Worm (Caenorhabditis elegans): ENCODE measurements around the gene scl-9.

The scl-9 gene

ce11 chrIV:13068451-13068850 lies 21.5 kb downstream of the scl-9 start, which contains the start of gene scl-6:
scl-6 (plus strand) TSS chrIV:13068751.
- TF ChIP-seq nhr-19 (GFP tag; conservative IDR thresholded peaks at IDR 0.05) (no peak), blmp-1 (tag; optimal IDR thresholded peaks at IDR 0.05) (no peak), ztf-4 (tag; optimal IDR thresholded peaks at IDR 0.05) (no peak)

ce11 chrIV:13070142-13070541 lies 23.2 kb downstream of the scl-9 start, which contains the start of gene scl-7:
scl-7 (plus strand) TSS chrIV:13070442.
- TF ChIP-seq vab-15 (tag; optimal IDR thresholded peaks at IDR 0.05) = no peak
- TF ChIP-seq egl-13 (tag; optimal IDR thresholded peaks at IDR 0.05) = no peak
- TF ChIP-seq hlh-4 (tag; optimal IDR thresholded peaks at IDR 0.05) = no peak
- TF ChIP-seq lir-3 (tag; optimal IDR thresholded peaks at IDR 0.05; ENCODE audit: poor library complexity) = no peak
- TF ChIP-seq nhr-19 (GFP tag; conservative IDR thresholded peaks at IDR 0.05) = no peak
- no peak for TF ChIP-seq nhr-11 (tag; optimal IDR thresholded peaks at IDR 0.05)
- TF ChIP-seq pqm-1 (tag; optimal IDR thresholded peaks at IDR 0.05) = no peak
- TF ChIP-seq fos-1 (tag; optimal IDR thresholded peaks at IDR 0.05) = no peak
- TF ChIP-seq elt-3 (tag; optimal IDR thresholded peaks at IDR 0.05) = no peak
- TF ChIP-seq swsn-7 (tag; optimal IDR thresholded peaks at IDR 0.05) = no peak
- TF ChIP-seq fkh-4 (tag; optimal IDR thresholded peaks at IDR 0.05; ENCODE audit: borderline replicate concordance) = no peak
- TF ChIP-seq mab-9 (GFP tag; IDR thresholded peaks at IDR 0.05) = no peak
- TF ChIP-seq ceh-8 (GFP tag; optimal IDR thresholded peaks at IDR 0.05) = no peak
- no peak for TF ChIP-seq mdl-1 (tag; optimal IDR thresholded peaks at IDR 0.05)
- TF ChIP-seq egl-27 (tag; optimal IDR thresholded peaks at IDR 0.05) = no peak
- no peak for TF ChIP-seq ces-1 (GFP tag; optimal IDR thresholded peaks at IDR 0.05)
- TF ChIP-seq skn-1 (tag; optimal IDR thresholded peaks at IDR 0.05) = no peak
- no peak for TF ChIP-seq nhr-28 (tag; optimal IDR thresholded peaks at IDR 0.05)

- TF ChIP-seq unc-98 (GFP tag; IDR thresholded peaks at IDR 0.05) (no peak), F16B12.6 (tag; optimal IDR thresholded peaks at IDR 0.05) (no peak), nhr-12 (tag; optimal IDR thresholded peaks at IDR 0.05) (no peak)
Measured at ce11 chrIV:13071445-13071844, 24.5 kb downstream of the scl-9 start, which contains the start of gene scl-8. scl-8 (plus strand) TSS chrIV:13071745.

- peak; percentile 63 for TF ChIP-seq nhr-71 (tag; optimal IDR thresholded peaks at IDR 0.05)
- peak; percentile 3 for TF ChIP-seq ztf-4 (tag; optimal IDR thresholded peaks at IDR 0.05)
- peak; percentile 69 for TF ChIP-seq blmp-1 (tag; optimal IDR thresholded peaks at IDR 0.05)
- TF ChIP-seq sup-37 (GFP tag; optimal IDR thresholded peaks at IDR 0.05) = no peak
- no peak for TF ChIP-seq unc-62 (GFP tag; optimal IDR thresholded peaks at IDR 0.05)
- peak; percentile 38 for TF ChIP-seq nhr-90 (tag; optimal IDR thresholded peaks at IDR 0.05; ENCODE audit: poor library complexity)
- TF ChIP-seq lin-13 (GFP tag; optimal IDR thresholded peaks at IDR 0.05) = no peak
- peak in 1 of 2 experiments; percentile 32 for TF ChIP-seq mdl-1 (tag; optimal IDR thresholded peaks at IDR 0.05)
- TF ChIP-seq fkh-10 (GFP tag; optimal IDR thresholded peaks at IDR 0.05) = no peak
- no peak for TF ChIP-seq ceh-90 (tag; optimal IDR thresholded peaks at IDR 0.05)
- TF ChIP-seq nhr-20 (tag; optimal IDR thresholded peaks at IDR 0.05) = peak; percentile 65
- TF ChIP-seq grh-1 (GFP tag; IDR thresholded peaks at IDR 0.05) = 0 out of 2 replicates have a peak, but pooled peaks have one; percentile 8
- no peak for TF ChIP-seq pqm-1 (tag; optimal IDR thresholded peaks at IDR 0.05)
- peak; percentile 42 for TF ChIP-seq snu-23 (GFP tag; optimal IDR thresholded peaks at IDR 0.05)
- peak in 4 of 6 experiments; percentile 14 to 67 (median 36) for TF ChIP-seq elt-3 (tag; optimal IDR thresholded peaks at IDR 0.05)
- peak in 1 of 2 experiments; percentile 45 for TF ChIP-seq lin-35 (GFP tag; optimal IDR thresholded peaks at IDR 0.05)
- peak; percentile 34; the same call in 1 of the 2 replicates for TF ChIP-seq nhr-19 (GFP tag; conservative IDR thresholded peaks at IDR 0.05)
- peak; percentile 71 for TF ChIP-seq lin-14 (GFP tag; optimal IDR thresholded peaks at IDR 0.05)
- TF ChIP-seq dpl-1 (GFP tag; optimal IDR thresholded peaks at IDR 0.05) = peak in 1 of 3 experiments; percentile 3
- TF ChIP-seq swsn-7 (tag; optimal IDR thresholded peaks at IDR 0.05) = no peak
- TF ChIP-seq ceh-88 (GFP tag; IDR thresholded peaks at IDR 0.05) = no peak
- peak; percentile 93 for TF ChIP-seq nhr-85 (tag)
Measured at ce11 chrIV:13075625-13076252, 28.8 kb downstream of the scl-9 start.

Measured in whole organism, L1 larva.